Worm (Caenorhabditis elegans): ENCODE results near the gene npp-23.

npp-23 gene

ce11 chrIV:8826606-8827000 is 42.9 kb downstream of the npp-23 start:
- TF ChIP-seq F49E8.2 (tag; optimal IDR thresholded peaks at IDR 0.05; ENCODE audit: borderline replicate concordance) (no peak), dve-1 (tag; optimal IDR thresholded peaks at IDR 0.05; ENCODE audit: insufficient read depth) (peak; percentile 10), mep-1 (tag; optimal IDR thresholded peaks at IDR 0.05) (peak; percentile 16), rbr-2 (tag; optimal IDR thresholded peaks at IDR 0.05) (peak; percentile 31), lim-7 (GFP tag; IDR thresholded peaks at IDR 0.05) (no peak), lsy-2 (tag; optimal IDR thresholded peaks at IDR 0.05) (peak in 1 of 2 experiments; percentile 50), ceh-28 (tag; optimal IDR thresholded peaks at IDR 0.05) (peak; percentile 31), egl-27 (tag; optimal IDR thresholded peaks at IDR 0.05) (no peak), aha-1 (tag) (peak; percentile 90), madf-9 (GFP tag; conservative IDR thresholded peaks at IDR 0.05) (no peak), lin-15B (tag; optimal IDR thresholded peaks at IDR 0.05) (no peak), hif-1 (tag; optimal IDR thresholded peaks at IDR 0.05) (peak in 1 of 2 experiments; percentile 21), egl-43 (GFP tag; IDR thresholded peaks at IDR 0.05) (no peak), lin-38 (GFP tag; IDR thresholded peaks at IDR 0.05) (peak; percentile 44; the same call in 1 of the 2 replicates), mes-2 (tag; optimal IDR thresholded peaks at IDR 0.05; ENCODE audit: poor library complexity, severe bottlenecking) (peak; percentile 54), hlh-11 (tag; optimal IDR thresholded peaks at IDR 0.05) (peak; percentile 22), dpl-1 (GFP tag; optimal IDR thresholded peaks at IDR 0.05) (peak; percentile 44), skn-1 (tag; optimal IDR thresholded peaks at IDR 0.05) (no peak), F37D6.2 (tag; optimal IDR thresholded peaks at IDR 0.05) (no peak), aly-2 (tag; optimal IDR thresholded peaks at IDR 0.05) (no peak)

ce11 chrIV:8825997-8826605 is 43.4 kb downstream of the npp-23 start:
- no peak for TF ChIP-seq arid-1 (GFP tag; conservative IDR thresholded peaks at IDR 0.05)
- peak; percentile 14 for TF ChIP-seq jun-1 (tag; optimal IDR thresholded peaks at IDR 0.05)
- TF ChIP-seq aha-1 (tag), result peak; percentile 97
- peak; percentile 86 for TF ChIP-seq T26A8.4 (GFP tag; IDR thresholded peaks at IDR 0.05)
- no peak for TF ChIP-seq vab-7 (GFP tag; IDR thresholded peaks at IDR 0.05)
- TF ChIP-seq nhr-237 (tag; optimal IDR thresholded peaks at IDR 0.05), result peak; percentile 4
- peak; percentile 52 for TF ChIP-seq ama-1 (optimal IDR thresholded peaks at IDR 0.05)
- peak; percentile 46 for TF ChIP-seq mep-1 (tag; optimal IDR thresholded peaks at IDR 0.05)
- no peak for TF ChIP-seq ceh-20 (GFP tag; IDR thresholded peaks at IDR 0.05)
- TF ChIP-seq tra-1 (GFP tag; IDR thresholded peaks at IDR 0.05), result no peak
- no peak for TF ChIP-seq daf-8 (GFP tag; IDR thresholded peaks at IDR 0.05)
- TF ChIP-seq nhr-25 (tag; optimal IDR thresholded peaks at IDR 0.05; ENCODE audit: borderline replicate concordance, insufficient read depth), result peak; percentile 27
- TF ChIP-seq ceh-82 (tag; optimal IDR thresholded peaks at IDR 0.05), result no peak
- TF ChIP-seq lin-39 (tag; optimal IDR thresholded peaks at IDR 0.05), result no peak
- TF ChIP-seq ZK337.2 (GFP tag; IDR thresholded peaks at IDR 0.05), result no peak
- peak; percentile 50 for TF ChIP-seq mes-2 (tag; optimal IDR thresholded peaks at IDR 0.05; ENCODE audit: poor library complexity, severe bottlenecking)

- TF ChIP-seq mxl-3 (GFP tag; optimal IDR thresholded peaks at IDR 0.05), result peak; percentile 51
- no peak for TF ChIP-seq vab-7 (GFP tag; IDR thresholded peaks at IDR 0.05)
- TF ChIP-seq daf-12 (tag; optimal IDR thresholded peaks at IDR 0.05), result no peak
- no peak for TF ChIP-seq set-16 (GFP tag; IDR thresholded peaks at IDR 0.05)
- TF ChIP-seq unc-62 (GFP tag; optimal IDR thresholded peaks at IDR 0.05 in 1 of 2), result peak in 1 of 2 experiments; percentile 2
- no peak for TF ChIP-seq unc-62 (tag; optimal IDR thresholded peaks at IDR 0.05)
- peak; percentile 17 for TF ChIP-seq hlh-11 (tag; optimal IDR thresholded peaks at IDR 0.05)
- peak; percentile 36 for TF ChIP-seq nhr-28 (tag; optimal IDR thresholded peaks at IDR 0.05)
- TF ChIP-seq mdl-1 (tag; optimal IDR thresholded peaks at IDR 0.05), result peak in 1 of 2 experiments; percentile 30
- TF ChIP-seq lsy-2 (tag; optimal IDR thresholded peaks at IDR 0.05), result peak in 1 of 2 experiments; percentile 10
- TF ChIP-seq zip-11 (GFP tag; IDR thresholded peaks at IDR 0.05), result no peak
- no peak for TF ChIP-seq F49E8.2 (tag; optimal IDR thresholded peaks at IDR 0.05; ENCODE audit: borderline replicate concordance)
- no peak for TF ChIP-seq Y5F2A.4 (GFP tag; optimal IDR thresholded peaks at IDR 0.05)
Measured at ce11 chrIV:8824145-8824833, 45.2 kb downstream of the npp-23 start, which contains the start of the genes col-117 and col-3. Gene col-117, minus strand, starts transcription at chrIV:8824195. Gene col-3, plus strand, starts transcription at chrIV:8824783.

Measured in whole organism, L4 larva.